Fruit fly (Drosophila melanogaster): ENCODE results near the gene CG1545.

DNA sequence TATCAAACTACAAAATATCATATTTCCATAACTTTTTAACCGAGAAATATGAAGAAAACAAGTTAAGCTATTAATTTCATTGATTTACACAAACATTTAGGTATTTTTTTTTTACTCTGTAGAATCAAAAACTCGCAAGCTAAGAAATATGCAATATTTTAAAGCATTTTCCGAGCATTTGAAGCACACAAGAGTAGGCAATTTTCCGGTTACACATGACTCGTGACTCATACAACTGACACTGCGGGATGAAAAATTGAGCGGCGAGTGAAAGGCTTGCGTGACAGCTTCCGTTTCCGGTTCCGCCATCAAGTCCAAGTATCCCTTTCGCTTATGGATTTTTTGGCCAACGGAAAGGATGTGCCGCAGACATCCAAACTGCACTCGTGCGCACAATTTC lies 28.0 kb upstream of the CG1545 start:
- no peak for TF ChIP-seq CG8478 (optimal IDR thresholded peaks at IDR 0.05)
- no peak for TF ChIP-seq CTCF (optimal IDR thresholded peaks at IDR 0.05)
